Worm (Caenorhabditis elegans): ENCODE results near the gene ZK418.10.

DNA sequence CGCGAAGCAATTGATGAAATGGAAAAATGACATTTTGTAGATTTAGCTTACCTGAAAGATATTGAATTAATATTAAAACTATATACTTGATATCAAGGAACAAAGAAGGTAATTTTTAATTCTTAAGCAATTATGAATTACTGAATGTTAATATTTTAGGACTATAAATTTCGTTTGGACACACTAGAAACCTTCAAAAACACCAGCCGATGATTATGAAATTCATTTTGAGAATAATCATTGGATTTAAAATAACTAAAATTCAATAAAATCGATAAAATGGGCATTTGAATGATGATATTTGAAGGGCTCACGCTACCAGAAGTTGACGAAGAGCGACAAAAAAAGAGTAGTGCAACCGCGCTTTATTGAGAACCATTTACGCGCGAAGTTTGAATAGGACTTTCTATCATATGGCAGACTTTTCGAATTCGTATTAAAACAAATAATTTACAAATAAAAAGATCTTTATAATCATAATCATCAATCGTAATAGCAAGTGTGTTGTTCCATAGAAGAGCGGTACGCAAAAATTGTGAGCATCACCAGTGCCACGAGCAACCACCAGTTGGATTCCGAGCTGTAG is 16.6 kb downstream of the ZK418.10 start, which contains the start of gene ZK418.5:
- peak; percentile 20 for TF ChIP-seq aly-2 (tag; optimal IDR thresholded peaks at IDR 0.05)
- TF ChIP-seq unc-62 (GFP tag; optimal IDR thresholded peaks at IDR 0.05): no peak
- TF ChIP-seq nhr-11 (tag; optimal IDR thresholded peaks at IDR 0.05): no peak
- no peak for TF ChIP-seq ama-1 (optimal IDR thresholded peaks at IDR 0.05)
- no peak for TF ChIP-seq lin-14 (GFP tag; optimal IDR thresholded peaks at IDR 0.05)
- peak; percentile 30 for TF ChIP-seq fos-1 (tag; optimal IDR thresholded peaks at IDR 0.05)
- TF ChIP-seq egl-27 (tag; optimal IDR thresholded peaks at IDR 0.05): no peak
- no peak for TF ChIP-seq pqm-1 (tag; optimal IDR thresholded peaks at IDR 0.05)
- no peak; the same call in 1 of the 2 replicates for TF ChIP-seq isw-1 (GFP tag; IDR thresholded peaks at IDR 0.05)
- TF ChIP-seq lin-15B (tag; optimal IDR thresholded peaks at IDR 0.05): peak; percentile 27
- TF ChIP-seq elt-3 (tag; optimal IDR thresholded peaks at IDR 0.05): no peak
- TF ChIP-seq mdl-1 (tag; optimal IDR thresholded peaks at IDR 0.05): peak in 1 of 2 experiments; percentile 11
- TF ChIP-seq dpl-1 (GFP tag; optimal IDR thresholded peaks at IDR 0.05): peak; percentile 92 to 97 (median 96)
